Fruit fly (Drosophila melanogaster) whole organism, embryonic: Measurements from ENCODE around the gene CG9837.

Experiments
- Abd-B ChIP-seq: fragments of 200-800 bp; sonication (Bioruptor generic); optimal IDR thresholded peaks from 2 replicates; lab custom pipeline; 2018; ENCODE audit warnings: missing biosample characterization, mild to moderate bottlenecking, missing genetic modification characterization, moderate library complexity
- BEAF-32 ChIP-seq: fragments of 200-800 bp; sonication (Bioruptor generic); optimal IDR thresholded peaks from 3 replicates; lab custom pipeline; 2017; ENCODE audit warnings: missing biosample characterization, missing genetic modification characterization, mild to moderate bottlenecking, moderate library complexity, missing genetic modification reagents
- BtbVII ChIP-seq: fragments of 200-800 bp; sonication (Bioruptor generic); optimal IDR thresholded peaks from 3 replicates; lab custom pipeline; 2017; ENCODE audit warnings: missing biosample characterization, mild to moderate bottlenecking, missing genetic modification characterization
- CG1024 ChIP-seq: fragments of 200-800 bp; sonication (Bioruptor generic); IDR thresholded peaks from 2 replicates; pipeline ENCODE4 v1.3.6; 2022; ENCODE audit warnings: missing biosample characterization, missing genetic modification characterization
- CG11456 ChIP-seq: fragments of 200-800 bp; sonication (Bioruptor generic); IDR thresholded peaks from 3 replicates; pipeline ENCODE4 v1.3.6; 2022; ENCODE audit warnings: missing biosample characterization, missing genetic modification characterization
- CG13287 ChIP-seq: fragments of 200-800 bp; sonication (Bioruptor generic); IDR thresholded peaks from 2 replicates; pipeline ENCODE4 v1.3.6; 2022; ENCODE audit warnings: missing biosample characterization, missing genetic modification characterization; ENCODE audit not compliant: partially characterized antibody
- CG13894 ChIP-seq: fragments of 200-800 bp; sonication (Bioruptor generic); optimal IDR thresholded peaks from 3 replicates; lab custom pipeline; 2018; ENCODE audit warnings: missing biosample characterization, mild to moderate bottlenecking, missing genetic modification characterization, moderate library complexity
- CG17361 ChIP-seq: fragments of 200-800 bp; sonication (Bioruptor generic); IDR thresholded peaks from 3 replicates; pipeline ENCODE4 v1.3.6; 2022; ENCODE audit warnings: missing biosample characterization, missing genetic modification characterization
- CG17385 ChIP-seq: fragments of 200-800 bp; sonication (Bioruptor generic); optimal IDR thresholded peaks from 3 replicates; lab custom pipeline; 2018; ENCODE audit warnings: missing biosample characterization, mild to moderate bottlenecking, missing genetic modification characterization
- CG18764 ChIP-seq: fragments of 200-800 bp; sonication (Bioruptor generic); optimal IDR thresholded peaks from 3 replicates; lab custom pipeline; 2016; ENCODE audit warnings: missing biosample characterization, missing genetic modification characterization
- CG3065 ChIP-seq: fragments of 200-800 bp; sonication (Bioruptor generic); optimal IDR thresholded peaks from 2 replicates; lab custom pipeline; 2016; ENCODE audit warnings: missing biosample characterization, missing genetic modification characterization
- CG33557 ChIP-seq: fragments of 200-800 bp; sonication (Bioruptor generic); optimal IDR thresholded peaks from 2 replicates; lab custom pipeline; 2019; ENCODE audit warnings: missing biosample characterization, mild to moderate bottlenecking, missing genetic modification characterization, moderate library complexity
- CG3995 ChIP-seq: fragments of 200-800 bp; sonication (Bioruptor generic); optimal IDR thresholded peaks from 3 replicates; lab custom pipeline; 2016; ENCODE audit warnings: missing biosample characterization, missing genetic modification characterization
- CG4328 ChIP-seq: fragments of 200-800 bp; sonication (Bioruptor generic); optimal IDR thresholded peaks from 3 replicates; lab custom pipeline; 2017; ENCODE audit warnings: missing biosample characterization, missing genetic modification reagents, missing genetic modification characterization
- CG4404 ChIP-seq: fragments of 200-800 bp; sonication (Bioruptor generic); IDR thresholded peaks from 2 replicates; pipeline ENCODE4 v1.3.6; 2022; ENCODE audit warnings: missing biosample characterization, missing genetic modification characterization
- CG4854 ChIP-seq: fragments of 200-800 bp; sonication (Bioruptor generic); optimal IDR thresholded peaks from 2 replicates; lab custom pipeline; 2016; ENCODE audit warnings: missing biosample characterization, missing genetic modification characterization, inconsistent platforms
- CG5245 ChIP-seq: fragments of 200-800 bp; sonication (Bioruptor generic); optimal IDR thresholded peaks from 3 replicates; lab custom pipeline; 2016; ENCODE audit warnings: missing biosample characterization, missing genetic modification characterization
- CG7928 ChIP-seq: fragments of 200-800 bp; sonication (Bioruptor generic); optimal IDR thresholded peaks from 2 replicates; lab custom pipeline; 2017; ENCODE audit warnings: missing biosample characterization, mild to moderate bottlenecking, missing genetic modification characterization
- CG8089 ChIP-seq: fragments of 200-800 bp; sonication (Bioruptor generic); optimal IDR thresholded peaks from 3 replicates; lab custom pipeline; 2016; ENCODE audit warnings: missing biosample characterization, missing genetic modification characterization
- CG9876 ChIP-seq: fragments of 200-800 bp; sonication (Bioruptor generic); optimal IDR thresholded peaks from 2 replicates; lab custom pipeline; 2016; ENCODE audit warnings: missing biosample characterization, missing genetic modification characterization
- CkIIα-i1 ChIP-seq: fragments of 200-800 bp; sonication (Bioruptor generic); IDR thresholded peaks from 2 replicates; pipeline ENCODE4 v1.3.6; 2022; ENCODE audit warnings: missing biosample characterization, missing genetic modification characterization
- Dfd ChIP-seq, 2 experiments: fragments of >200 bp; optimal IDR thresholded peaks; 2 replicates each; lab custom pipeline; 2017; ENCODE audit warnings: missing biosample characterization in 2 of 2, missing genetic modification characterization in 2 of 2
- Dip3 ChIP-seq: fragments of 200-800 bp; sonication (Bioruptor generic); optimal IDR thresholded peaks from 3 replicates; lab custom pipeline; 2016; ENCODE audit warnings: missing biosample characterization, missing genetic modification characterization
- Fer2 ChIP-seq: fragments of 200-800 bp; sonication (Bioruptor generic); optimal IDR thresholded peaks from 2 replicates; lab custom pipeline; 2018; ENCODE audit warnings: missing biosample characterization, mild to moderate bottlenecking, missing genetic modification characterization, moderate library complexity
- Gug ChIP-seq: fragments of 200-800 bp; sonication (Bioruptor generic); IDR thresholded peaks from 4 replicates; pipeline ENCODE4 v1.3.6; 2022; ENCODE audit warnings: missing biosample characterization, missing genetic modification characterization
- HLH54F ChIP-seq: fragments of 200-800 bp; sonication (Bioruptor generic); optimal IDR thresholded peaks from 3 replicates; lab custom pipeline; 2016; ENCODE audit warnings: missing biosample characterization, missing genetic modification characterization
- Hmx ChIP-seq: fragments of 200-800 bp; sonication (Bioruptor generic); optimal IDR thresholded peaks from 2 replicates; lab custom pipeline; 2016; ENCODE audit warnings: missing biosample characterization, missing genetic modification characterization
- Lim3 ChIP-seq: fragments of 200-800 bp; sonication (Bioruptor generic); IDR thresholded peaks from 2 replicates; pipeline ENCODE4 v1.3.6; 2022; ENCODE audit warnings: missing biosample characterization, missing genetic modification characterization
- Med ChIP-seq: fragments of 200-800 bp; sonication (Bioruptor generic); peaks from one replicate; lab custom pipeline; 2016; ENCODE audit warnings: missing biosample characterization, missing genetic modification characterization, mild to moderate bottlenecking, inconsistent platforms, moderate library complexity
- NC2β ChIP-seq: fragments of 200-800 bp; sonication (Bioruptor generic); optimal IDR thresholded peaks from 2 replicates; lab custom pipeline; 2016; ENCODE audit warnings: missing biosample characterization, missing genetic modification characterization
- TFAM ChIP-seq: fragments of 200-800 bp; sonication (Bioruptor generic); optimal IDR thresholded peaks from 2 replicates; lab custom pipeline; 2017; ENCODE audit warnings: missing biosample characterization, missing genetic modification characterization, inconsistent platforms
- Tbp ChIP-seq: fragments of >200 bp; optimal IDR thresholded peaks from 2 replicates; lab custom pipeline; 2018; ENCODE audit warnings: missing biosample characterization, missing genetic modification characterization
- bcd ChIP-seq: fragments of 200-800 bp; sonication (Bioruptor generic); optimal IDR thresholded peaks from 2 replicates; lab custom pipeline; 2017; ENCODE audit warnings: missing biosample characterization, mild to moderate bottlenecking, missing genetic modification characterization
- bsh ChIP-seq, 2 experiments: fragments of 200-800 bp; sonication (Bioruptor generic); optimal IDR thresholded peaks; 2 replicates each; lab custom pipeline; 2017 to 2018; ENCODE audit warnings: mild to moderate bottlenecking in 2 of 2, missing biosample characterization in 2 of 2, missing genetic modification characterization in 2 of 2, moderate library complexity in 1 of 2
- cato ChIP-seq: fragments of 200-800 bp; sonication (Bioruptor generic); optimal IDR thresholded peaks from 2 replicates; lab custom pipeline; 2016; ENCODE audit warnings: missing biosample characterization, missing genetic modification characterization, borderline replicate concordance
- gfzf ChIP-seq: fragments of 200-800 bp; sonication (Bioruptor generic); optimal IDR thresholded peaks from 2 replicates; lab custom pipeline; 2016; ENCODE audit warnings: missing biosample characterization, mild to moderate bottlenecking, missing genetic modification characterization, moderate library complexity
- grn ChIP-seq: fragments of 200-800 bp; sonication (Bioruptor generic); optimal IDR thresholded peaks from 3 replicates; lab custom pipeline; 2017; ENCODE audit warnings: missing biosample characterization, missing genetic modification characterization
- gro ChIP-seq: fragments of 200-800 bp; sonication (Bioruptor generic); optimal IDR thresholded peaks from 2 replicates; lab custom pipeline; 2016; ENCODE audit warnings: missing biosample characterization, missing genetic modification characterization
- gsb ChIP-seq: fragments of 200-800 bp; sonication (Bioruptor generic); IDR thresholded peaks from 2 replicates; pipeline ENCODE4 v1.3.6; 2022; ENCODE audit warnings: missing biosample characterization, missing genetic modification characterization
- gt ChIP-seq: fragments of 200-800 bp; sonication (Bioruptor generic); IDR thresholded peaks from 2 replicates; pipeline ENCODE4 v1.3.6; 2022; ENCODE audit warnings: missing biosample characterization, missing genetic modification characterization
- her ChIP-seq: fragments of 200-800 bp; sonication (Bioruptor generic); optimal IDR thresholded peaks from 2 replicates; lab custom pipeline; 2016; ENCODE audit warnings: missing biosample characterization, missing genetic modification characterization
- lov ChIP-seq, 2 experiments: fragments of 200-800 bp in 1 of 2; fragments of >200 bp in 1 of 2; sonication (Bioruptor generic) in 1 of 2; IDR thresholded peaks in 1 of 2; optimal IDR thresholded peaks in 1 of 2; 2 replicates in 1 of 2; 3 replicates in 1 of 2; pipeline versions ENCODE4 v1.3.6 to Lab custom; 2017 to 2022; ENCODE audit warnings: missing biosample characterization in 1 of 2, missing genetic modification characterization in 1 of 2
- maf-S ChIP-seq: fragments of 200-800 bp; sonication (Bioruptor generic); optimal IDR thresholded peaks from 2 replicates; lab custom pipeline; 2016; ENCODE audit warnings: missing biosample characterization, missing genetic modification characterization
- nmo ChIP-seq: fragments of 200-800 bp; sonication (Bioruptor generic); optimal IDR thresholded peaks from 2 replicates; lab custom pipeline; 2018; ENCODE audit warnings: missing biosample characterization, mild to moderate bottlenecking, missing genetic modification characterization, moderate library complexity
- pita ChIP-seq: fragments of 200-800 bp; sonication (Bioruptor generic); optimal IDR thresholded peaks from 2 replicates; lab custom pipeline; 2017; ENCODE audit warnings: missing biosample characterization, mild to moderate bottlenecking, missing genetic modification characterization
- pum ChIP-seq: fragments of 200-800 bp; sonication (Bioruptor generic); optimal IDR thresholded peaks from 2 replicates; lab custom pipeline; 2016; ENCODE audit warnings: missing biosample characterization, missing genetic modification characterization
- row ChIP-seq: fragments of 200-800 bp; sonication (Bioruptor generic); IDR thresholded peaks from 3 replicates; pipeline ENCODE4 v1.3.6; 2022; ENCODE audit warnings: missing biosample characterization, missing genetic modification characterization
- sna ChIP-seq: fragments of 200-800 bp; sonication (Bioruptor generic); IDR thresholded peaks from 2 replicates; pipeline ENCODE4 v1.3.6; 2022; ENCODE audit warnings: missing biosample characterization, missing genetic modification characterization; ENCODE audit not compliant: partially characterized antibody
- so ChIP-seq: fragments of 200-800 bp; sonication (Bioruptor generic); IDR thresholded peaks from 3 replicates; pipeline ENCODE4 v1.3.6; 2022; ENCODE audit warnings: missing biosample characterization, missing genetic modification characterization
- stwl ChIP-seq: fragments of 200-800 bp; sonication (Bioruptor generic); optimal IDR thresholded peaks from 3 replicates; lab custom pipeline; 2018; ENCODE audit warnings: missing biosample characterization, mild to moderate bottlenecking, missing genetic modification characterization, moderate library complexity
- unpg ChIP-seq: fragments of 200-800 bp; sonication (Bioruptor generic); optimal IDR thresholded peaks from 3 replicates; lab custom pipeline; 2018; ENCODE audit warnings: missing biosample characterization, mild to moderate bottlenecking, missing genetic modification characterization, moderate library complexity

Gene CG9837

dm6 chr3R:8808518-8808921, 4.9 kb downstream of the CG9837 start (continued):
- TF ChIP-seq Fer2 (tag; lab: Kevin White, UChicago) (no peak), CG11456 (GFP tag; lab: Robert Waterston, UW) (no peak), Tbp (GFP tag; lab: Kevin White, UChicago) (no peak), CG1024 (no peak), CG17361 (peak; percentile 90), CG5245 (peak; percentile 52), row (GFP tag; lab: Robert Waterston, UW) (peak; percentile 79), unpg (GFP tag; lab: Kevin White, UChicago) (peak; percentile 74), maf-S (GFP tag; lab: Kevin White, UChicago) (peak; percentile 18), NC2β (GFP tag; lab: Kevin White, UChicago) (peak; percentile 68), BEAF-32 (GFP tag; lab: Kevin White, UChicago) (no peak), lov (optimal IDR thresholded peaks at IDR 0.05; lab: Kevin White, UChicago) (no peak), lov (GFP tag; IDR thresholded peaks at IDR 0.05; lab: Robert Waterston, UW) (peak; percentile 63; the same call in 1 of the 3 replicates), Dip3 (GFP tag; lab: Kevin White, UChicago) (no peak), Abd-B (GFP tag; lab: Kevin White, UChicago) (peak; percentile 47), Dfd (GFP tag; optimal IDR thresholded peaks at IDR 0.05; lab: Kevin White, UChicago) (no peak), so (GFP tag; lab: Robert Waterston, UW) (no peak), gt (no peak), CG7928 (peak; percentile 11), CG33557 (GFP tag; lab: Kevin White, UChicago) (peak; percentile 96), CG8089 (GFP tag; lab: Kevin White, UChicago) (peak; percentile 51), cato (peak; percentile 49), Lim3 (no peak), pum (GFP tag; lab: Kevin White, UChicago) (peak; percentile 63), CG4854 (GFP tag; lab: Kevin White, UChicago) (peak; percentile 41), gro (no peak), sna (GFP tag; lab: Robert Waterston, UW) (no peak), bcd (peak; percentile 42), CG18764 (GFP tag; lab: Kevin White, UChicago) (peak; percentile 68), CG4404 (GFP tag; lab: Robert Waterston, UW) (peak; percentile 90), nmo (GFP tag; lab: Kevin White, UChicago) (peak; percentile 87), CG3995 (GFP tag; lab: Kevin White, UChicago) (no peak), CG3065 (GFP tag; lab: Kevin White, UChicago) (peak; percentile 16), CG13894 (tag; lab: Kevin White, UChicago) (no peak), HLH54F (GFP tag; lab: Kevin White, UChicago) (peak; percentile 8), CG13287 (GFP tag; lab: Robert Waterston, UW) (no peak), Hmx (GFP tag; lab: Kevin White, UChicago) (peak; percentile 11), CG17385 (GFP tag; lab: Kevin White, UChicago) (peak; percentile 41), stwl (tag; lab: Kevin White, UChicago) (peak; percentile 61), grn (GFP tag; lab: Kevin White, UChicago) (peak; percentile 73), gfzf (GFP tag; lab: Kevin White, UChicago) (no peak), her (GFP tag; lab: Kevin White, UChicago) (no peak), TFAM (GFP tag; lab: Kevin White, UChicago) (peak; percentile 1), CG4328 (peak; percentile 49), pita (no peak), Med (GFP tag; lab: Kevin White, UChicago) (peak; percentile 77), CG9876 (GFP tag; lab: Kevin White, UChicago) (peak; percentile 2), gsb (GFP tag; lab: Robert Waterston, UW) (no peak), Gug (GFP tag; lab: Robert Waterston, UW) (no peak), bsh (GFP tag; optimal IDR thresholded peaks at IDR 0.05; lab: Kevin White, UChicago) (peak in 1 of 2 experiments; percentile 80), CkIIα-i1 (GFP tag; lab: Robert Waterston, UW) (no peak), BtbVII (GFP tag; lab: Kevin White, UChicago) (no peak)
